Worm (Caenorhabditis elegans): ENCODE data around the gene F42D1.4.

- TF ChIP-seq lin-11 (tag; optimal IDR thresholded peaks at IDR 0.05) = no peak
- TF ChIP-seq dve-1 (tag; optimal IDR thresholded peaks at IDR 0.05) = no peak
- no peak for TF ChIP-seq ceh-6 (GFP tag; optimal IDR thresholded peaks at IDR 0.05)
- TF ChIP-seq tbx-7 (tag; optimal IDR thresholded peaks at IDR 0.05) = no peak
- no peak for TF ChIP-seq K02D7.2 (tag; optimal IDR thresholded peaks at IDR 0.05)
- no peak for TF ChIP-seq nhr-11 (tag; optimal IDR thresholded peaks at IDR 0.05)
- TF ChIP-seq hlh-6 (tag; optimal IDR thresholded peaks at IDR 0.05) = no peak
- TF ChIP-seq unc-86 (tag; optimal IDR thresholded peaks at IDR 0.05) = no peak
These were observed 9.6 kb upstream of the F42D1.4 start for ce11 chrX:14797405-14797804.
